Fruit fly (Drosophila melanogaster) whole organism, wandering third instar larva: ENCODE data around the gene KP78b.

Source experiments
- Abd-B ChIP-seq: fragments of >200 bp; optimal IDR thresholded peaks from 2 replicates; lab custom pipeline; 2017; ENCODE audit warnings: missing biosample characterization, missing genetic modification characterization
- CG32264 ChIP-seq: fragments of 200-800 bp; sonication (Bioruptor generic); optimal IDR thresholded peaks from 2 replicates; lab custom pipeline; 2016; ENCODE audit warnings: missing biosample characterization, missing genetic modification characterization
- CG9705 ChIP-seq: fragments of 200-800 bp; sonication (Bioruptor generic); optimal IDR thresholded peaks from 2 replicates; lab custom pipeline; 2018; ENCODE audit warnings: missing biosample characterization, mild to moderate bottlenecking, missing genetic modification characterization
- CrebA ChIP-seq: fragments of 200-800 bp; sonication (Bioruptor generic); optimal IDR thresholded peaks from 2 replicates; lab custom pipeline; 2016; ENCODE audit warnings: missing biosample characterization, mild to moderate bottlenecking, missing genetic modification characterization, borderline replicate concordance
- Dfd ChIP-seq: fragments of >200 bp; optimal IDR thresholded peaks from 2 replicates; lab custom pipeline; 2017; ENCODE audit warnings: missing biosample characterization, missing genetic modification characterization
- GATAd ChIP-seq: sonication (Bioruptor generic); optimal IDR thresholded peaks from 2 replicates; lab custom pipeline; 2016; ENCODE audit warnings: missing biosample characterization, missing genetic modification characterization
- HLH106 ChIP-seq: fragments of 200-800 bp; optimal IDR thresholded peaks from 3 replicates; lab custom pipeline; 2019; ENCODE audit warnings: missing biosample characterization, mild to moderate bottlenecking, missing genetic modification characterization, moderate library complexity
- Hnf4 ChIP-seq: fragments of 200-800 bp; sonication (Bioruptor generic); optimal IDR thresholded peaks from 2 replicates; lab custom pipeline; 2016; ENCODE audit warnings: missing biosample characterization, mild to moderate bottlenecking, missing genetic modification characterization
- Hr78 ChIP-seq: fragments of >200 bp; optimal IDR thresholded peaks from 2 replicates; lab custom pipeline; 2017; ENCODE audit warnings: missing biosample characterization, missing genetic modification characterization
- Hr83 ChIP-seq: fragments of 200-300 bp; sonication (Bioruptor generic); optimal IDR thresholded peaks from 2 replicates; lab custom pipeline; 2016; ENCODE audit warnings: missing biosample characterization, mild to moderate bottlenecking, missing genetic modification characterization, moderate library complexity; ENCODE audit not compliant: poor library complexity, severe bottlenecking
- Jra ChIP-seq: sonication (Bioruptor generic); optimal IDR thresholded peaks from 2 replicates; lab custom pipeline; 2016; ENCODE audit warnings: missing biosample characterization, missing genetic modification characterization
- Mio ChIP-seq: sonication (Bioruptor generic); optimal IDR thresholded peaks from 2 replicates; lab custom pipeline; 2016; ENCODE audit warnings: missing biosample characterization, missing genetic modification characterization
- Myc ChIP-seq: fragments of >200 bp; optimal IDR thresholded peaks from 2 replicates; lab custom pipeline; 2017
- OdsH ChIP-seq: fragments of 200-800 bp; sonication (Bioruptor generic); optimal IDR thresholded peaks from 2 replicates; lab custom pipeline; 2016; ENCODE audit warnings: missing biosample characterization, mild to moderate bottlenecking, missing genetic modification characterization
- Rel ChIP-seq, 2 experiments: fragments of 200-800 bp; sonication (Bioruptor generic) in 1 of 2; optimal IDR thresholded peaks; 2 replicates in 1 of 2; 3 replicates in 1 of 2; lab custom pipeline; 2016 to 2019; ENCODE audit warnings: mild to moderate bottlenecking in 2 of 2, missing biosample characterization in 2 of 2, missing genetic modification characterization in 2 of 2, moderate library complexity in 1 of 2
- Sp1 ChIP-seq: fragments of 200-800 bp; sonication (Bioruptor generic); optimal IDR thresholded peaks from 3 replicates; lab custom pipeline; 2019; ENCODE audit warnings: missing biosample characterization, mild to moderate bottlenecking, missing genetic modification characterization, moderate library complexity
- Vsx2 ChIP-seq: fragments of 200-300, 225-300 bp; sonication (Bioruptor generic); optimal IDR thresholded peaks from 2 replicates; lab custom pipeline; 2018; ENCODE audit warnings: missing biosample characterization, missing genetic modification characterization; ENCODE audit not compliant: partially characterized antibody
- dl ChIP-seq, 2 experiments: fragments of 175-275, 200-275 bp in 1 of 2; fragments of 200-275 bp in 1 of 2; sonication (Bioruptor generic); optimal IDR thresholded peaks; lab custom pipeline; 2018; ENCODE audit warnings: mild to moderate bottlenecking in 2 of 2, missing biosample characterization in 2 of 2, missing genetic modification characterization in 2 of 2, moderate library complexity in 2 of 2; ENCODE audit not compliant: partially characterized antibody in 2 of 2, insufficient read depth in 1 of 2
- dmrt93B ChIP-seq: fragments of 200-800 bp; sonication (Bioruptor generic); optimal IDR thresholded peaks from 2 replicates; lab custom pipeline; 2018; ENCODE audit warnings: missing biosample characterization, mild to moderate bottlenecking, missing genetic modification characterization
- dsf ChIP-seq: sonication (Bioruptor generic); optimal IDR thresholded peaks from 2 replicates; lab custom pipeline; 2016; ENCODE audit warnings: missing biosample characterization, missing genetic modification characterization, borderline replicate concordance
- ey ChIP-seq: fragments of 200-800 bp; sonication (Bioruptor generic); optimal IDR thresholded peaks from 2 replicates; lab custom pipeline; 2016; ENCODE audit warnings: missing biosample characterization, missing genetic modification characterization
- fru ChIP-seq: fragments of 200-800 bp; sonication (Bioruptor generic); optimal IDR thresholded peaks from 3 replicates; lab custom pipeline; 2016; ENCODE audit warnings: missing biosample characterization, mild to moderate bottlenecking, missing genetic modification characterization
- jim ChIP-seq: fragments of 175-275, 200-325 bp; sonication (Bioruptor generic); optimal IDR thresholded peaks from 2 replicates; lab custom pipeline; 2016; ENCODE audit warnings: missing biosample characterization, mild to moderate bottlenecking, missing genetic modification characterization
- lola ChIP-seq: fragments of >200 bp; optimal IDR thresholded peaks from 2 replicates; lab custom pipeline; 2017; ENCODE audit warnings: missing biosample characterization, missing genetic modification characterization
- pan ChIP-seq: fragments of >200 bp; optimal IDR thresholded peaks from 2 replicates; lab custom pipeline; 2017
- rgr ChIP-seq: fragments of 200-800 bp; sonication (Bioruptor generic); optimal IDR thresholded peaks from 3 replicates; lab custom pipeline; 2016; ENCODE audit warnings: missing biosample characterization, mild to moderate bottlenecking, missing genetic modification characterization
- sage ChIP-seq: fragments of 200-800 bp; sonication (Bioruptor generic); optimal IDR thresholded peaks from 2 replicates; lab custom pipeline; 2016; ENCODE audit warnings: missing biosample characterization, mild to moderate bottlenecking, missing genetic modification characterization
- sv ChIP-seq: fragments of 200-800 bp; sonication (Bioruptor generic); optimal IDR thresholded peaks from 3 replicates; lab custom pipeline; 2016; ENCODE audit warnings: missing biosample characterization, missing genetic modification characterization
- tai ChIP-seq: sonication (Bioruptor generic); optimal IDR thresholded peaks from 2 replicates; lab custom pipeline; 2016; ENCODE audit warnings: missing biosample characterization, missing genetic modification characterization
- usp ChIP-seq: fragments of >200 bp; optimal IDR thresholded peaks from 2 replicates; lab custom pipeline; 2017; ENCODE audit warnings: missing biosample characterization, missing genetic modification characterization
- woc ChIP-seq: sonication (Bioruptor generic); optimal IDR thresholded peaks from 2 replicates; lab custom pipeline; 2016; ENCODE audit warnings: missing biosample characterization, mild to moderate bottlenecking, missing genetic modification characterization

The KP78b gene

DNA sequence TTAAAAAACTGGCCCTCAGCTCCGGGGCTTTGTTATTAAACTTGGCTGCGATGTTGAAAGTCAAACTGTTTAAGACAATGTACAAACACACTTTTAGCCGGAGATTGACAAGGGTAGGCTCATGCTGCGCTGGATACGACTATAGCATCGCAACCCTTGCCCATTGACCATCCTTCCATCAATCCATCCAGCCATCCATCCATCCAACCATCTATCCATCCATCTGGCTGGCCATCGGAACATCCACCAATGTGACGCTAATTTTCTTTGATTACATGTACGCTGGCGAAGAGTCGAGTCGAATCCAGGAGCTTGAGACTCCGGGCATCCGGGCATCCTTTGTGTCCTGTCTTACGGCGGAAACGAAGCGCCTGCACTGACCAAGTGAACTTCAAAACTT, 36.3 kb downstream of the KP78b start:
- no peak for TF ChIP-seq sv (GFP tag; lab: Kevin White, UChicago)
- no peak for TF ChIP-seq Myc (lab: Kevin White, UChicago)
- no peak for TF ChIP-seq CrebA (GFP tag; lab: Kevin White, UChicago)
- no peak for TF ChIP-seq HLH106 (tag; lab: Kevin White, UChicago)
- TF ChIP-seq Dfd (GFP tag; lab: Kevin White, UChicago), result no peak
- TF ChIP-seq lola (GFP tag; lab: Kevin White, UChicago), result no peak
- no peak for TF ChIP-seq dl (GFP tag; optimal IDR thresholded peaks at IDR 0.05; lab: Kevin White, UChicago; ENCODE audit: insufficient read depth in 1 of 2, partially characterized antibody in 2 of 2)
- TF ChIP-seq usp (GFP tag; lab: Kevin White, UChicago), result no peak
- no peak for TF ChIP-seq CG32264 (GFP tag; lab: Kevin White, UChicago)
- no peak for TF ChIP-seq jim
- TF ChIP-seq GATAd (GFP tag; lab: Kevin White, UChicago), result no peak
- no peak for TF ChIP-seq CG9705 (GFP tag; lab: Kevin White, UChicago)
- TF ChIP-seq Rel (GFP tag; optimal IDR thresholded peaks at IDR 0.05; lab: Kevin White, UChicago), result no peak
- no peak for TF ChIP-seq Rel (tag; optimal IDR thresholded peaks at IDR 0.05; lab: Kevin White, UChicago)
- no peak for TF ChIP-seq Hr83 (GFP tag; lab: Kevin White, UChicago)
- no peak for TF ChIP-seq Mio (GFP tag; lab: Kevin White, UChicago)
- no peak for TF ChIP-seq pan (lab: Kevin White, UChicago)
- no peak for TF ChIP-seq sage (GFP tag; lab: Kevin White, UChicago)
- no peak for TF ChIP-seq rgr (GFP tag; lab: Kevin White, UChicago)
- no peak for TF ChIP-seq fru (GFP tag; lab: Kevin White, UChicago)
- TF ChIP-seq Vsx2 (GFP tag; lab: Kevin White, UChicago), result no peak
- TF ChIP-seq, all 38 proteins: peak for 0

DNA sequence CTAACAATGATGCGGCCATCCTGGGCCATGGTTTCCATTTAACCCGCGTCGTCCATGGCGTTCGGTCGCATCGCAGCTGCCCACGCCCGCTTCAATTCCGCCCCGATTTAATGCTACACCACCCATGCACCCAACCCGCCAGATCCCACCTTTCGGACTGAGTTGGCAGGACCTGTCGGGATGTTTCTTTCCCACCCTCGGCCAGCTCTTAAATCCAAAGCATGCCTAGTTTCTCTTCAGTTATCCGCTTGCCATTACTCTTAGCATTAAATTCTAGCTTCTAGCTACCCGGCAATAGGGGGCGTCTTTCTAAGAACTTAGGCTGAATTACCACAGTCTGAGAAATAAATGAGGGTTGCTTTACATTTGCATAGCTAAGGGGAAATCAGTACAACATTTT, 40.6 kb downstream of the KP78b start:
- TF ChIP-seq Mio (GFP tag; lab: Kevin White, UChicago) (no peak), Abd-B (GFP tag; lab: Kevin White, UChicago) (no peak), fru (GFP tag; lab: Kevin White, UChicago) (no peak), ey (GFP tag; lab: Kevin White, UChicago) (no peak), Sp1 (GFP tag; lab: Kevin White, UChicago) (no peak), lola (GFP tag; lab: Kevin White, UChicago) (no peak), tai (no peak), sv (GFP tag; lab: Kevin White, UChicago) (no peak), dmrt93B (GFP tag; lab: Kevin White, UChicago) (no peak)

dm6 chr3R:11310669-11311068, 42.3 kb downstream of the KP78b start:
- TF ChIP-seq CrebA (GFP tag; lab: Kevin White, UChicago), result no peak

dm6 chr3R:11305917-11306316, 47.0 kb downstream of the KP78b start:
- no peak for TF ChIP-seq rgr (GFP tag; lab: Kevin White, UChicago)
- no peak for TF ChIP-seq OdsH (GFP tag; lab: Kevin White, UChicago)
- no peak for TF ChIP-seq Hr83 (GFP tag; lab: Kevin White, UChicago)
- TF ChIP-seq CG32264 (GFP tag; lab: Kevin White, UChicago), result no peak
- TF ChIP-seq sage (GFP tag; lab: Kevin White, UChicago), result no peak
- no peak for TF ChIP-seq Myc (lab: Kevin White, UChicago)
- TF ChIP-seq woc (GFP tag; lab: Kevin White, UChicago), result no peak
- TF ChIP-seq CG9705 (GFP tag; lab: Kevin White, UChicago), result no peak
- TF ChIP-seq Sp1 (GFP tag; lab: Kevin White, UChicago), result no peak
- TF ChIP-seq, all 38 proteins: peak for 0

dm6 chr3R:11302936-11303335, 50.0 kb downstream of the KP78b start:
- TF ChIP-seq Hnf4 (GFP tag; lab: Kevin White, UChicago) (no peak), CrebA (GFP tag; lab: Kevin White, UChicago) (no peak), GATAd (GFP tag; lab: Kevin White, UChicago) (no peak), lola (GFP tag; lab: Kevin White, UChicago) (no peak), CG9705 (GFP tag; lab: Kevin White, UChicago) (no peak), woc (GFP tag; lab: Kevin White, UChicago) (no peak), jim (no peak), Rel (GFP tag; optimal IDR thresholded peaks at IDR 0.05; lab: Kevin White, UChicago) (no peak), Rel (tag; optimal IDR thresholded peaks at IDR 0.05; lab: Kevin White, UChicago) (no peak), tai (no peak), fru (GFP tag; lab: Kevin White, UChicago) (no peak), Mio (GFP tag; lab: Kevin White, UChicago) (no peak), dsf (GFP tag; lab: Kevin White, UChicago) (no peak), dmrt93B (GFP tag; lab: Kevin White, UChicago) (no peak), Abd-B (GFP tag; lab: Kevin White, UChicago) (no peak), Myc (lab: Kevin White, UChicago) (no peak), Jra (GFP tag; lab: Kevin White, UChicago) (no peak), Hr78 (no peak)
